Fruit fly (Drosophila melanogaster) whole organism, prepupa: ENCODE results near the gene Ced-12.

Experiments used
- CG34406 ChIP-seq: fragments of 200-800 bp; sonication (Bioruptor generic); optimal IDR thresholded peaks from 3 replicates; lab custom pipeline; 2016; ENCODE audit warnings: missing biosample characterization, missing genetic modification characterization
- Eip78C ChIP-seq: fragments of 200-800 bp; sonication (Bioruptor generic); peaks from one replicate; lab custom pipeline; 2016; ENCODE audit warnings: missing biosample characterization, missing genetic modification characterization
- Hr39 ChIP-seq: fragments of 200-800 bp; sonication (Bioruptor generic); optimal IDR thresholded peaks from 2 replicates; lab custom pipeline; 2016; ENCODE audit warnings: missing biosample characterization, missing genetic modification characterization
- Lpt ChIP-seq: fragments of 200-800 bp; sonication (Bioruptor generic); optimal IDR thresholded peaks from 3 replicates; lab custom pipeline; 2016; ENCODE audit warnings: missing biosample characterization, missing genetic modification characterization
- Sox102F ChIP-seq: fragments of 200-800 bp; sonication (Bioruptor generic); optimal IDR thresholded peaks from 2 replicates; lab custom pipeline; 2016; ENCODE audit warnings: missing biosample characterization, mild to moderate bottlenecking, missing genetic modification characterization
- cyc ChIP-seq: fragments of 200-800 bp; sonication (Bioruptor generic); optimal IDR thresholded peaks from 3 replicates; lab custom pipeline; 2016; ENCODE audit warnings: missing biosample characterization, missing genetic modification characterization
- fd85E ChIP-seq: fragments of 200-800 bp; sonication (Bioruptor generic); optimal IDR thresholded peaks from 3 replicates; lab custom pipeline; 2016; ENCODE audit warnings: missing biosample characterization, missing genetic modification characterization
- lz ChIP-seq: fragments of 200-800 bp; sonication (Bioruptor generic); optimal IDR thresholded peaks from 3 replicates; lab custom pipeline; 2016; ENCODE audit warnings: missing biosample characterization, missing genetic modification characterization
- salr ChIP-seq, 2 experiments: fragments of 200-800 bp; sonication (Bioruptor generic); optimal IDR thresholded peaks; 3 replicates each; lab custom pipeline; 2016 to 2018; ENCODE audit warnings: missing biosample characterization in 2 of 2, missing genetic modification characterization in 2 of 2, mild to moderate bottlenecking in 1 of 2
- vri ChIP-seq: fragments of 200-800 bp; sonication (Bioruptor generic); optimal IDR thresholded peaks from 3 replicates; lab custom pipeline; 2016; ENCODE audit warnings: missing biosample characterization, mild to moderate bottlenecking, missing genetic modification characterization

DNA sequence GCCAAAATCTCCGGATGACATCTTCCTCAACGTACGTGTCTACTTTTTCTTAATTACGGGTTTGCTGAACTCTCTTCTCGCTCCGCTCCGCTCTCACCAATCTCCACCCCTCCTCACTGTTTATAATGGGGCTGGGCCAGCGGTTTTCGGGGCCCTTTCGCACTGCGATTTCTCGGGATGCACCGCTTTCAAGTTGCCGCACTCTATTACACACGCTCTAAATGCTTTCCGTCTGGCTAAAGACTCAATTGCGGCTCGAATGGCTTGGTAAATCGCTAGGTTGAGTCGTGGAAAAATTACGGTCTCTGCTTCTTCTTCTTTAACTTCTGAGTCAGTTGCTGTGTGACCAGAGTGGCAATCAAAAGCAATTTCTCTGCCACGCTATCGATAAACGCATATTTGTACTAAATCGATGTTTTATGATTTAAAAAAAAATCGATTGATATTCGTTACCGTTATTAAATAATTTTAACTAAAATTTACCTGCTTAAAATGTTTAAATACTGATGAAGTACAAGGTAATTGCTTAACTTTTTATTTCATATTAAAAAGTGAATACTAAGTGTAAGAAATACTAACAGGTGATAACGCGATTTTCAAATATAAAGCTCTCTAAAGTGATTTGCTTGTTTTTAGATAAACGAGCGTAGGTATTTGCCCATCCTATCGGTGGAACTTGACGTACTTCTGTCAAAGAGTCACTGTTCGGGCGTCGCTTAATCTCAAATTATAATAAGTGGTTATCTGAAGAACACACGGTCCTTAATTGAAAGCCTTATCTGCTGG, 11.3 kb downstream of the Ced-12 start, which contains the start of the genes Rab6 and Phae1:
- no peak for TF ChIP-seq vri (GFP tag; lab: Kevin White, UChicago)
- TF ChIP-seq salr (GFP tag; optimal IDR thresholded peaks at IDR 0.05; lab: Kevin White, UChicago): no peak
- TF ChIP-seq Sox102F (GFP tag; lab: Kevin White, UChicago): no peak
- TF ChIP-seq CG34406 (GFP tag; lab: Kevin White, UChicago): no peak
- peak; percentile 15 for TF ChIP-seq Eip78C (GFP tag; lab: Kevin White, UChicago)
- no peak for TF ChIP-seq fd85E (GFP tag; lab: Kevin White, UChicago)
- no peak for TF ChIP-seq Lpt (GFP tag; lab: Kevin White, UChicago)
- TF ChIP-seq cyc (GFP tag; lab: Kevin White, UChicago): no peak
- TF ChIP-seq Hr39 (GFP tag; lab: Kevin White, UChicago): no peak
- TF ChIP-seq lz: no peak
